Worm (Caenorhabditis elegans) whole organism, L1 larva: Measurements from ENCODE around the gene ZK1098.6.

Experiments
- C04F5.9 ChIP-seq: sonication (generic microtip); optimal IDR thresholded peaks from 2 replicates; lab custom pipeline; 2016; ENCODE audit warnings: missing genetic modification characterization, missing compliant biosample characterization
- C16A3.4 ChIP-seq: fragments of 150-350 bp; optimal IDR thresholded peaks from 2 replicates; lab custom pipeline; 2014; ENCODE audit warnings: missing biosample characterization, missing genetic modification characterization
- C34B4.2 ChIP-seq: sonication (generic microtip); optimal IDR thresholded peaks from 2 replicates; lab custom pipeline; 2017; ENCODE audit warnings: mild to moderate bottlenecking, missing genetic modification characterization, missing compliant biosample characterization
- F16B12.6 ChIP-seq: fragments of 150-350 bp; optimal IDR thresholded peaks from 2 replicates; lab custom pipeline; 2014; ENCODE audit warnings: missing biosample characterization, missing genetic modification characterization
- Y116A8C.19 ChIP-seq: sonication (generic microtip); optimal IDR thresholded peaks from 2 replicates; lab custom pipeline; 2016; ENCODE audit warnings: missing compliant biosample characterization, missing genetic modification characterization, borderline replicate concordance
- aha-1 ChIP-seq: fragments of 150-350 bp; optimal IDR thresholded peaks from 2 replicates; lab custom pipeline; 2014; ENCODE audit warnings: missing biosample characterization, missing genetic modification characterization
- alr-1 ChIP-seq: fragments of 200-800 bp; sonication (Bioruptor generic); optimal IDR thresholded peaks from 2 replicates; lab custom pipeline; 2018; ENCODE audit warnings: borderline replicate concordance, mild to moderate bottlenecking, missing genetic modification characterization, missing compliant biosample characterization
- ama-1 ChIP-seq: fragments of 150-350 bp; optimal IDR thresholded peaks from 2 replicates; lab custom pipeline; 2014
- blmp-1 ChIP-seq: fragments of 150-350 bp; optimal IDR thresholded peaks from 2 replicates; lab custom pipeline; 2014; ENCODE audit warnings: missing biosample characterization, missing genetic modification characterization
- ceh-63 ChIP-seq: fragments of 200-800 bp; sonication (Bioruptor generic); optimal IDR thresholded peaks from 2 replicates; lab custom pipeline; 2018; ENCODE audit warnings: mild to moderate bottlenecking, missing genetic modification characterization, missing compliant biosample characterization
- ceh-8 ChIP-seq: fragments of 200-800 bp; sonication (Bioruptor generic); optimal IDR thresholded peaks from 2 replicates; lab custom pipeline; 2018; ENCODE audit warnings: mild to moderate bottlenecking, missing genetic modification characterization, moderate library complexity, missing compliant biosample characterization
- ceh-88 ChIP-seq: fragments of 200-800 bp; sonication (Bioruptor generic); IDR thresholded peaks from 2 replicates; pipeline ENCODE4 v1.3.6; 2022; ENCODE audit warnings: missing genetic modification characterization, missing compliant biosample characterization
- ces-1 ChIP-seq: fragments of 150-350 bp; optimal IDR thresholded peaks from 2 replicates; lab custom pipeline; 2014; ENCODE audit warnings: missing biosample characterization, missing genetic modification reagents, missing genetic modification characterization
- dpl-1 ChIP-seq, 3 experiments: fragments of 150-350 bp in 2 of 3; sonication (generic microtip) in 1 of 3; optimal IDR thresholded peaks; 2 replicates each; lab custom pipeline; 2014 to 2017; ENCODE audit warnings: missing biosample characterization in 3 of 3, missing genetic modification characterization in 3 of 3, missing genetic modification reagents in 3 of 3
- efl-1 ChIP-seq, 4 experiments: fragments of 150-350 bp; optimal IDR thresholded peaks in 3 of 4; peaks in 1 of 4; 1 replicate in 1 of 4; 2 replicates in 3 of 4; lab custom pipeline; 2014; ENCODE audit warnings: missing biosample characterization in 2 of 4, missing genetic modification characterization in 2 of 4, missing genetic modification reagents in 2 of 4
- egl-13 ChIP-seq: sonication (generic microtip); optimal IDR thresholded peaks from 2 replicates; lab custom pipeline; 2016; ENCODE audit warnings: missing genotype, missing genetic modification reagents, missing genetic modification characterization, missing compliant biosample characterization
- egl-27 ChIP-seq, 2 experiments: fragments of 150-350 bp in 1 of 2; sonication (generic microtip); optimal IDR thresholded peaks; 3 replicates each; lab custom pipeline; 2017 to 2018; ENCODE audit warnings: missing biosample characterization in 2 of 2, missing genetic modification characterization in 2 of 2, missing genetic modification reagents in 2 of 2
- elt-2 ChIP-seq: sonication (generic microtip); optimal IDR thresholded peaks from 2 replicates; lab custom pipeline; 2016; ENCODE audit warnings: missing genetic modification characterization, mild to moderate bottlenecking, inconsistent platforms, missing compliant biosample characterization, missing genetic modification reagents
- ets-5 ChIP-seq: fragments of 200-800 bp; sonication (Bioruptor generic); IDR thresholded peaks from 2 replicates; pipeline ENCODE4 v1.3.6; 2022; ENCODE audit warnings: missing genetic modification characterization, missing compliant biosample characterization
- hlh-17 ChIP-seq: fragments of 200-800 bp; sonication (Bioruptor generic); optimal IDR thresholded peaks from 2 replicates; lab custom pipeline; 2018; ENCODE audit warnings: missing genetic modification characterization, mild to moderate bottlenecking, missing compliant biosample characterization, moderate library complexity, borderline replicate concordance
- hlh-4 ChIP-seq: sonication (generic microtip); optimal IDR thresholded peaks from 2 replicates; lab custom pipeline; 2016; ENCODE audit warnings: mild to moderate bottlenecking, missing genetic modification characterization, missing compliant biosample characterization
- irx-1 ChIP-seq: sonication (generic microtip); optimal IDR thresholded peaks from 2 replicates; lab custom pipeline; 2016; ENCODE audit warnings: missing genetic modification characterization, missing compliant biosample characterization
- isw-1 ChIP-seq: fragments of 200-800 bp; sonication (Bioruptor generic); IDR thresholded peaks from 2 replicates; pipeline ENCODE4 v1.3.6; 2022; ENCODE audit warnings: missing genetic modification characterization, missing compliant biosample characterization
- lin-35 ChIP-seq, 2 experiments: fragments of 150-350 bp; optimal IDR thresholded peaks; 2 replicates each; lab custom pipeline; 2014; ENCODE audit warnings: missing biosample characterization in 2 of 2, missing genetic modification characterization in 2 of 2, missing genetic modification reagents in 2 of 2
- lsy-2 ChIP-seq, 2 experiments: fragments of 150-350 bp; optimal IDR thresholded peaks; 2 replicates each; lab custom pipeline; 2014; ENCODE audit warnings: missing biosample characterization in 2 of 2, missing genetic modification characterization in 2 of 2
- mab-9 ChIP-seq: fragments of 200-800 bp; sonication (Bioruptor generic); IDR thresholded peaks from 2 replicates; pipeline ENCODE4 v1.3.6; 2022; ENCODE audit warnings: missing genetic modification reagents, missing genetic modification characterization, missing compliant biosample characterization
- mdl-1 ChIP-seq, 2 experiments: fragments of 150-350 bp; optimal IDR thresholded peaks; 2 replicates each; lab custom pipeline; 2014 to 2017; ENCODE audit warnings: missing biosample characterization in 2 of 2, missing genetic modification characterization in 2 of 2, inconsistent platforms in 1 of 2
- mef-2 ChIP-seq: fragments of 150-350 bp; optimal IDR thresholded peaks from 2 replicates; lab custom pipeline; 2014; ENCODE audit warnings: missing biosample characterization, missing genetic modification characterization
- mep-1 ChIP-seq: fragments of 150-350 bp; optimal IDR thresholded peaks from 2 replicates; lab custom pipeline; 2014; ENCODE audit warnings: missing biosample characterization, missing genetic modification characterization
- nhr-12 ChIP-seq: sonication (generic microtip); optimal IDR thresholded peaks from 2 replicates; lab custom pipeline; 2017; ENCODE audit warnings: missing biosample characterization, missing genetic modification characterization
- nhr-19 ChIP-seq: fragments of 200-800 bp; sonication (Bioruptor generic); conservative IDR thresholded peaks from 2 replicates; pipeline ENCODE4 v1.3.6; 2022; ENCODE audit warnings: missing genetic modification characterization, missing compliant biosample characterization
- nhr-28 ChIP-seq: fragments of 150-350 bp; optimal IDR thresholded peaks from 2 replicates; lab custom pipeline; 2014; ENCODE audit warnings: missing biosample characterization, missing genetic modification characterization
- nhr-47 ChIP-seq: sonication (generic microtip); optimal IDR thresholded peaks from 2 replicates; lab custom pipeline; 2016; ENCODE audit warnings: mild to moderate bottlenecking, missing genetic modification characterization, moderate library complexity, missing compliant biosample characterization
- nhr-71 ChIP-seq: sonication (generic microtip); optimal IDR thresholded peaks from 2 replicates; lab custom pipeline; 2016; ENCODE audit warnings: mild to moderate bottlenecking, missing genetic modification characterization, moderate library complexity, missing compliant biosample characterization
- nhr-84 ChIP-seq: sonication (generic microtip); optimal IDR thresholded peaks from 2 replicates; lab custom pipeline; 2017; ENCODE audit warnings: missing biosample characterization, missing genetic modification characterization
- nhr-85 ChIP-seq: sonication (generic microtip); peaks from one replicate; lab custom pipeline; 2016; ENCODE audit warnings: missing genetic modification characterization, inconsistent platforms, missing compliant biosample characterization
- pag-3 ChIP-seq: sonication (generic microtip); optimal IDR thresholded peaks from 2 replicates; lab custom pipeline; 2017; ENCODE audit warnings: missing genetic modification characterization, mild to moderate bottlenecking, missing compliant biosample characterization, antibody characterized with exemption, borderline replicate concordance; ENCODE audit not compliant: insufficient read depth
- pax-3 ChIP-seq: fragments of 200-800 bp; sonication (Bioruptor generic); optimal IDR thresholded peaks from 2 replicates; lab custom pipeline; 2018; ENCODE audit warnings: mild to moderate bottlenecking, missing genetic modification characterization, moderate library complexity, missing compliant biosample characterization
- skn-1 ChIP-seq: fragments of 150-350 bp; optimal IDR thresholded peaks from 2 replicates; lab custom pipeline; 2014; ENCODE audit warnings: missing biosample characterization, missing genetic modification characterization
- sox-4 ChIP-seq: sonication (generic microtip); optimal IDR thresholded peaks from 2 replicates; lab custom pipeline; 2016; ENCODE audit warnings: missing genetic modification characterization, missing compliant biosample characterization
- sptf-1 ChIP-seq: fragments of 150-350 bp; optimal IDR thresholded peaks from 2 replicates; lab custom pipeline; 2014; ENCODE audit warnings: missing biosample characterization, missing genetic modification characterization
- sup-37 ChIP-seq: fragments of 200-800 bp; sonication (Bioruptor generic); optimal IDR thresholded peaks from 2 replicates; lab custom pipeline; 2018; ENCODE audit warnings: mild to moderate bottlenecking, missing genetic modification characterization, missing compliant biosample characterization
- swsn-7 ChIP-seq: sonication (generic microtip); optimal IDR thresholded peaks from 2 replicates; lab custom pipeline; 2016; ENCODE audit warnings: missing genetic modification characterization, missing compliant biosample characterization
- tbx-2 ChIP-seq: sonication (generic microtip); optimal IDR thresholded peaks from 2 replicates; lab custom pipeline; 2016; ENCODE audit warnings: missing genetic modification characterization, missing compliant biosample characterization
- tlp-1 ChIP-seq: fragments of 150-350 bp; optimal IDR thresholded peaks from 2 replicates; lab custom pipeline; 2014; ENCODE audit warnings: missing biosample characterization, missing genetic modification characterization
- unc-130 ChIP-seq: fragments of 150-350 bp; optimal IDR thresholded peaks from 2 replicates; lab custom pipeline; 2017; ENCODE audit warnings: missing biosample characterization, missing genetic modification characterization, inconsistent platforms
- unc-62 ChIP-seq: fragments of 150-350 bp; optimal IDR thresholded peaks from 2 replicates; lab custom pipeline; 2014; ENCODE audit warnings: missing biosample characterization, missing genetic modification reagents, missing genetic modification characterization
- unc-98 ChIP-seq: fragments of 200-800 bp; sonication (Bioruptor generic); IDR thresholded peaks from 2 replicates; pipeline ENCODE4 v1.3.6; 2022; ENCODE audit warnings: missing genetic modification characterization, missing compliant biosample characterization
- vab-15 ChIP-seq: sonication (generic microtip); optimal IDR thresholded peaks from 2 replicates; lab custom pipeline; 2017; ENCODE audit warnings: missing genotype, mild to moderate bottlenecking, missing genetic modification characterization, missing compliant biosample characterization
- zag-1 ChIP-seq: fragments of 150-350 bp; optimal IDR thresholded peaks from 2 replicates; lab custom pipeline; 2014; ENCODE audit warnings: missing biosample characterization, missing genetic modification characterization
- ztf-11 ChIP-seq, 2 experiments: sonication (generic microtip); optimal IDR thresholded peaks; 2 replicates each; lab custom pipeline; 2016 to 2017; ENCODE audit warnings: missing genetic modification characterization in 2 of 2, missing biosample characterization in 1 of 2, missing compliant biosample characterization in 1 of 2

ZK1098.6 gene

DNA sequence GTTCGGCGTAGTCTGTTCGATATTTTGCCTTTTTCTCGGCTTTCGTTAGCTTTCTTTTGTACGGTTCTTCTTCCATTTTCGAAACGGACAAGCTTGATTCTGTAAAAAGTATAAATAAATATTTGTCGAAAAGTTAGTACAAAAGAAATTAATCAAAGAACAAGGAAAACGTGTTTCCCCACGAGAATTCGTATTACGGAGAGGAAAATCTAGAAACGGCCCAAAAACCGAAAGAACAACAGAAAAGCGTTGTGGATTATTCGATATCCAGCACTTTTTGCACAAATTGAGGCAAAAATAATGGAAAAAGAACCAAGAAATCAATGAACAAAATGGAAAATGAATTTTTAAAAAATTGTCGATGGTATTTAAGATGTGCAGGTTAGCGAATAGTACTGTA, 15.3 kb downstream of the ZK1098.6 start, which contains the start of gene mut-7:
mut-7 (minus strand) TSS at position 101 of the 400 bp plus-strand sequence.
- TF ChIP-seq pax-3 (tag; lab: Kevin White, UChicago) = no peak

DNA sequence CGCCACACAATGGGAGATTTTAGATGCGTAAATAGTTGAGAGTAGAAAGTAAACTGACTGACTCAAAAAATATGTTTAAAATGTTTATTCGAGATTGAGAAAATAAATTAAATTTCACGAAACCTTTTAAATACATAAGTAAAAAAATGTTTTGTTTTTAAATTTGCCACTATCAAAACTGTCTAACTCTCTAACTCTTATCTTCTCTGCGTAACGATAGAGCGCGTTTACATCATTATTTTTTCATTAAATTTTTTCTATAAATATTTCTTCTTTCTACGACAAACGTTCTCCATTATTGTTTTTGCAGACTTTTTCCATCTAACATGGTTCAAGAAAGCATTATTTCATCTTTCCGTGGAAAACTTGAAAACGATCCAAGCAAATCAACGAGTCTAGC, 15.9 kb downstream of the ZK1098.6 start, which contains the start of gene eif-2Balpha:
eif-2Balpha (plus strand) TSS at position 304 of the 400 bp plus-strand sequence.
- TF ChIP-seq ceh-63 (no peak), pax-3 (tag; lab: Kevin White, UChicago) (no peak), mef-2 (no peak), egl-27 (tag; optimal IDR thresholded peaks at IDR 0.05; lab: Kevin White, UChicago) (no peak), sptf-1 (tag; lab: Kevin White, UChicago) (no peak), unc-130 (tag; lab: Kevin White, UChicago) (no peak), C04F5.9 (tag; lab: Kevin White, UChicago) (no peak), egl-13 (tag; lab: Kevin White, UChicago) (no peak), mab-9 (no peak), pag-3 (tag; lab: Kevin White, UChicago) (no peak), swsn-7 (tag; lab: Kevin White, UChicago) (no peak), elt-2 (no peak), hlh-4 (tag; lab: Kevin White, UChicago) (no peak), ceh-88 (GFP tag; lab: Robert Waterston, UW) (no peak), mdl-1 (tag; optimal IDR thresholded peaks at IDR 0.05; lab: Kevin White, UChicago) (no peak), alr-1 (tag; lab: Kevin White, UChicago) (no peak), isw-1 (GFP tag; lab: Robert Waterston, UW) (no peak), lin-35 (GFP tag; optimal IDR thresholded peaks at IDR 0.05; lab: Kevin White, UChicago) (peak; percentile 44 to 90), ztf-11 (tag; optimal IDR thresholded peaks at IDR 0.05; lab: Kevin White, UChicago) (no peak), nhr-71 (tag; lab: Kevin White, UChicago) (no peak), nhr-28 (no peak), nhr-12 (tag; lab: Kevin White, UChicago) (no peak), C34B4.2 (tag; lab: Kevin White, UChicago) (no peak), sup-37 (GFP tag; lab: Kevin White, UChicago) (no peak), unc-62 (GFP tag; lab: Kevin White, UChicago) (no peak), Y116A8C.19 (tag; lab: Kevin White, UChicago) (no peak), ama-1 (lab: Kevin White, UChicago) (no peak), mep-1 (tag; lab: Kevin White, UChicago) (peak; percentile 16), irx-1 (tag; lab: Kevin White, UChicago) (no peak), F16B12.6 (peak; percentile 34), skn-1 (tag; lab: Kevin White, UChicago) (peak; percentile 14), hlh-17 (GFP tag; lab: Kevin White, UChicago) (no peak), nhr-85 (tag; lab: Kevin White, UChicago) (peak; percentile 38), dpl-1 (GFP tag; optimal IDR thresholded peaks at IDR 0.05; lab: Kevin White, UChicago) (peak; percentile 70 to 80 (median 71)), nhr-19 (GFP tag; lab: Robert Waterston, UW) (no peak), ets-5 (GFP tag; lab: Robert Waterston, UW) (no peak), tbx-2 (tag; lab: Kevin White, UChicago) (peak; percentile 21), C16A3.4 (peak; percentile 40), nhr-84 (tag; lab: Kevin White, UChicago) (no peak), ces-1 (GFP tag; lab: Kevin White, UChicago) (no peak), vab-15 (tag; lab: Kevin White, UChicago) (no peak), tlp-1 (tag; lab: Kevin White, UChicago) (no peak), ceh-8 (no peak), nhr-47 (tag; lab: Kevin White, UChicago) (no peak), efl-1 (optimal IDR thresholded peaks at IDR 0.05; lab: Kevin White, UChicago) (peak; percentile 29 to 70), efl-1 (GFP tag; optimal IDR thresholded peaks at IDR 0.05 in 1 of 2; lab: Kevin White, UChicago) (peak; percentile 79 to 96), lsy-2 (tag; optimal IDR thresholded peaks at IDR 0.05; lab: Kevin White, UChicago) (peak; percentile 78 to 94), zag-1 (tag; lab: Kevin White, UChicago) (no peak), blmp-1 (peak; percentile 32), sox-4 (tag; lab: Kevin White, UChicago) (no peak), aha-1 (tag; lab: Kevin White, UChicago) (no peak), unc-98 (GFP tag; lab: Robert Waterston, UW) (no peak)
